Worm (Caenorhabditis elegans): Measurements from ENCODE around the gene wapl-1.

ce11 chrIV:4429901-4430300 lies 15.6 kb downstream of the wapl-1 start, which contains the start of the genes str-185 and R08C7.5:
- TF ChIP-seq ama-1 (optimal IDR thresholded peaks at IDR 0.05) (no peak), nhr-76 (tag; optimal IDR thresholded peaks at IDR 0.05) (no peak), nfya-1 (tag; optimal IDR thresholded peaks at IDR 0.05; ENCODE audit: insufficient read depth) (no peak), nhr-12 (tag; optimal IDR thresholded peaks at IDR 0.05) (no peak), aly-2 (tag; optimal IDR thresholded peaks at IDR 0.05) (no peak), ztf-11 (tag; optimal IDR thresholded peaks at IDR 0.05) (no peak), nhr-77 (tag; optimal IDR thresholded peaks at IDR 0.05) (no peak), unc-62 (GFP tag; optimal IDR thresholded peaks at IDR 0.05) (no peak), nhr-11 (tag; optimal IDR thresholded peaks at IDR 0.05) (no peak), ZK546.5 (tag; optimal IDR thresholded peaks at IDR 0.05) (no peak), lin-15B (tag; optimal IDR thresholded peaks at IDR 0.05) (no peak), ceh-9 (tag; optimal IDR thresholded peaks at IDR 0.05) (no peak)

Data from whole organism, L3 larva.